Worm (Caenorhabditis elegans) whole organism, L2 larva: ENCODE measurements around the gene F45E1.1.

Experiments
- alr-1 ChIP-seq: fragments of 150-350 bp; optimal IDR thresholded peaks from 2 replicates; lab custom pipeline; 2014; ENCODE audit warnings: missing biosample characterization, missing genetic modification characterization
- ama-1 ChIP-seq: fragments of 150-350 bp; optimal IDR thresholded peaks from 2 replicates; lab custom pipeline; 2018; ENCODE audit warnings: inconsistent platforms
- crh-2 ChIP-seq: sonication (generic microtip); optimal IDR thresholded peaks from 2 replicates; lab custom pipeline; 2017; ENCODE audit warnings: missing biosample characterization, missing genetic modification characterization
- fos-1 ChIP-seq: fragments of 150-350 bp; optimal IDR thresholded peaks from 2 replicates; lab custom pipeline; 2014; ENCODE audit warnings: missing biosample characterization, missing genetic modification characterization
- mdl-1 ChIP-seq, 2 experiments: fragments of 150-350 bp in 1 of 2; sonication (generic microtip) in 1 of 2; optimal IDR thresholded peaks; 2 replicates each; lab custom pipeline; 2017; ENCODE audit warnings: missing biosample characterization in 2 of 2, missing genetic modification characterization in 2 of 2
- nhr-237 ChIP-seq: fragments of 150-350 bp; optimal IDR thresholded peaks from 2 replicates; lab custom pipeline; 2014; ENCODE audit warnings: missing biosample characterization, missing genetic modification characterization
- zag-1 ChIP-seq: fragments of 150-350 bp; optimal IDR thresholded peaks from 2 replicates; lab custom pipeline; 2014; ENCODE audit warnings: missing biosample characterization, missing genetic modification characterization

ce11 chrX:8017305-8017704 is 13.8 kb downstream of the F45E1.1 start:
- no peak for TF ChIP-seq ama-1 (lab: Kevin White, UChicago)
- no peak for TF ChIP-seq alr-1 (tag; lab: Kevin White, UChicago)
- TF ChIP-seq crh-2 (tag; lab: Kevin White, UChicago) = no peak
- no peak for TF ChIP-seq nhr-237 (tag; lab: Kevin White, UChicago)
- peak; percentile 15 for TF ChIP-seq zag-1
- no peak for TF ChIP-seq fos-1 (tag; lab: Kevin White, UChicago)
- TF ChIP-seq mdl-1 (tag; optimal IDR thresholded peaks at IDR 0.05; lab: Kevin White, UChicago) = peak in 1 of 2 experiments; percentile 25
